Fruit fly (Drosophila melanogaster): Measurements from ENCODE around the gene Usp32.
A peak's percentile ranks its signal among the peaks of the same experiment; 100 is the strongest.

Gene Usp32

dm6 chr3L:19910054-19910414 lies 39.1 kb downstream of the Usp32 start, which contains the start of the genes Mi-2 and Prp3 (continued):
- TF ChIP-seq mam (GFP tag; optimal IDR thresholded peaks at IDR 0.05) (peak; percentile 29), CG4617 (GFP tag; optimal IDR thresholded peaks at IDR 0.05; ENCODE audit: borderline replicate concordance) (peak; percentile 95), chif (GFP tag; optimal IDR thresholded peaks at IDR 0.05) (no peak), CG12942 (GFP tag; optimal IDR thresholded peaks at IDR 0.05) (no peak), slbo (GFP tag; IDR thresholded peaks at IDR 0.05) (peak; percentile 23; the same call in 1 of the 2 replicates), lilli (GFP tag; optimal IDR thresholded peaks at IDR 0.05) (peak; percentile 6), CG12219 (GFP tag; optimal IDR thresholded peaks at IDR 0.05) (no peak), CG14441 (GFP tag; IDR thresholded peaks at IDR 0.05) (no peak), hth (optimal IDR thresholded peaks at IDR 0.05) (no peak), Stat92E (GFP tag; optimal IDR thresholded peaks at IDR 0.05) (peak in 1 of 3 experiments; percentile 93), YL-1 (GFP tag; optimal IDR thresholded peaks at IDR 0.05) (peak; percentile 94), CG42726 (GFP tag; IDR thresholded peaks at IDR 0.05; ENCODE audit: partially characterized antibody) (0 out of 2 replicates have a peak, but pooled peaks have one; percentile 40), sc (optimal IDR thresholded peaks at IDR 0.05) (no peak), sc (GFP tag; optimal IDR thresholded peaks at IDR 0.05) (no peak), hkb (optimal IDR thresholded peaks at IDR 0.05) (no peak), hkb (GFP tag; IDR thresholded peaks at IDR 0.05) (0 out of 2 replicates have a peak, but pooled peaks have one; percentile 22), ken (GFP tag; IDR thresholded peaks at IDR 0.05) (no peak), CG11723 (GFP tag; optimal IDR thresholded peaks at IDR 0.05) (no peak), tio (GFP tag; optimal IDR thresholded peaks at IDR 0.05) (no peak), Fer1 (GFP tag; optimal IDR thresholded peaks at IDR 0.05) (peak; percentile 38), bcd (GFP tag; optimal IDR thresholded peaks at IDR 0.05) (peak; percentile 7), CG8290 (GFP tag; optimal IDR thresholded peaks at IDR 0.05) (no peak), CG8290 (tag; optimal IDR thresholded peaks at IDR 0.05) (peak in 1 of 2 experiments; percentile 12), ab (GFP tag; optimal IDR thresholded peaks at IDR 0.05) (no peak), Med (GFP tag) (peak; percentile 88), CG7745 (tag; optimal IDR thresholded peaks at IDR 0.05) (peak; percentile 57), CG33213 (GFP tag; optimal IDR thresholded peaks at IDR 0.05) (peak; percentile 56), sqz (GFP tag; optimal IDR thresholded peaks at IDR 0.05) (no peak), gt (GFP tag; IDR thresholded peaks at IDR 0.05) (no peak), crp (GFP tag; optimal IDR thresholded peaks at IDR 0.05) (peak in 1 of 2 experiments; percentile 26), MBD-R2 (GFP tag; IDR thresholded peaks at IDR 0.05) (peak; percentile 94), Max (GFP tag; optimal IDR thresholded peaks at IDR 0.05) (peak; percentile 11), sisA (GFP tag; IDR thresholded peaks at IDR 0.05) (no peak), nerfin-1 (tag; optimal IDR thresholded peaks at IDR 0.05) (peak; percentile 53), grn (GFP tag; optimal IDR thresholded peaks at IDR 0.05) (no peak), CHES-1-like (GFP tag; optimal IDR thresholded peaks at IDR 0.05) (peak; percentile 61), pfk (GFP tag; optimal IDR thresholded peaks at IDR 0.05) (peak; percentile 40)

- TF ChIP-seq CG9817 (tag; optimal IDR thresholded peaks at IDR 0.05), result no peak
- TF ChIP-seq C15 (GFP tag; IDR thresholded peaks at IDR 0.05), result no peak
- TF ChIP-seq GATAe (GFP tag; conservative IDR thresholded peaks at IDR 0.05), result no peak
- TF ChIP-seq Ets97D (GFP tag; optimal IDR thresholded peaks at IDR 0.05), result no peak
- TF ChIP-seq Hmr (GFP tag; optimal IDR thresholded peaks at IDR 0.05), result no peak
- no peak for TF ChIP-seq dimm (GFP tag; IDR thresholded peaks at IDR 0.05)
- peak; percentile 29; the same call in 1 of the 2 replicates for TF ChIP-seq MBD-R2 (GFP tag; IDR thresholded peaks at IDR 0.05)
- peak; percentile 92 for TF ChIP-seq kah (GFP tag; optimal IDR thresholded peaks at IDR 0.05)
- no peak for TF ChIP-seq CG6254 (GFP tag; optimal IDR thresholded peaks at IDR 0.05)
- no peak for TF ChIP-seq Bdp1 (GFP tag; optimal IDR thresholded peaks at IDR 0.05)
- no peak for TF ChIP-seq CG7987 (GFP tag; optimal IDR thresholded peaks at IDR 0.05)
- TF ChIP-seq pum (GFP tag; optimal IDR thresholded peaks at IDR 0.05), result no peak
- no peak for TF ChIP-seq CG15601 (tag; optimal IDR thresholded peaks at IDR 0.05)
- no peak for TF ChIP-seq oc (tag; optimal IDR thresholded peaks at IDR 0.05)
- TF ChIP-seq ac (GFP tag; optimal IDR thresholded peaks at IDR 0.05), result no peak
- TF ChIP-seq BEAF-32 (GFP tag; optimal IDR thresholded peaks at IDR 0.05), result peak; percentile 27
- TF ChIP-seq CG12071 (GFP tag; optimal IDR thresholded peaks at IDR 0.05), result no peak
These were observed 42.5 kb downstream of the Usp32 start, which contains the start of gene Mtr3 for dm6 chr3L:19913328-19913936. Gene Mtr3 (minus strand): TSS chr3L:19913715.

Data from whole organism, embryonic.